Fruit fly (Drosophila melanogaster): ENCODE data around the gene aspr.
"Not testable (repeated sequence)": the region's sequence is repeated elsewhere in the genome, so short reads cannot be mapped to it uniquely, and the experiment has no call there.

aspr gene

DNA sequence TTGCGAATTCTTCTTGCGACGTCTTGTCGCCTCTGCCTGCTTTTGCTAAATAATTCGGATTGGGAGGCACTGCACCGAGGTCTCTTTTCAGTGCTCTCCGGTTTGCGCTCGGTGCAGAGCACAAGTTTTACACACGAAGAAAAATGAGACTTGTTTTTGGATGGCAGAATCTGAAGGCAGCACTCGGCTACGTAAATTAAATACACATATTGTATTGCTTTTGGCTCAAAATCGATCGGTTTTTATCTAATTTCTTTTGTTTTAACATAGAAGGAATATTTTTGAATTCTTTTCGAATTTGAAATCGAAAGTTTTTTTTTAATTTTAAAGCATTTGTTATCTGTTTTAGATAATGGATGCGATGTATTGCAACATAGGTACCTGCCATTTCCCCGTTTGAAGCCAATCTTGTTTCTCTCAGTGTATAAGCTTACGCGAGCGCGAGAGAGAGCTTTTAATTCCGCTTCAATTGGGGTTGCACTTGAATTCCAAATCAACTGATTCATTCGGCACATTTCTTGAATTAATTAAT, 25.6 kb downstream of the aspr start, which contains the start of gene AnxB10 (continued):
- TF ChIP-seq pan (optimal IDR thresholded peaks at IDR 0.05) (no peak), pan (GFP tag; optimal IDR thresholded peaks at IDR 0.05 in 1 of 2, IDR thresholded peaks at IDR 0.05 in 1 of 2) (peak in 1 of 2 experiments; percentile 66), Nf-YB (GFP tag; optimal IDR thresholded peaks at IDR 0.05) (peak; percentile 11), Drgx (GFP tag; IDR thresholded peaks at IDR 0.05) (peak; percentile 93), Ssrp (tag; optimal IDR thresholded peaks at IDR 0.05) (peak; percentile 31), CG17328 (GFP tag; IDR thresholded peaks at IDR 0.05) (no peak), Xbp1 (GFP tag; optimal IDR thresholded peaks at IDR 0.05) (peak; percentile 68), Lhr (GFP tag; optimal IDR thresholded peaks at IDR 0.05) (no peak), CG13775 (GFP tag; optimal IDR thresholded peaks at IDR 0.05) (peak; percentile 50), CG1529 (GFP tag; optimal IDR thresholded peaks at IDR 0.05) (peak; percentile 35), cato (GFP tag; optimal IDR thresholded peaks at IDR 0.05; ENCODE audit: borderline replicate concordance) (peak; percentile 16), Atf3 (GFP tag; optimal IDR thresholded peaks at IDR 0.05) (peak; percentile 2), Mad (GFP tag; optimal IDR thresholded peaks at IDR 0.05) (peak; percentile 33), z (GFP tag; IDR thresholded peaks at IDR 0.05) (no peak), CG1647 (GFP tag; optimal IDR thresholded peaks at IDR 0.05) (peak; percentile 11), CG13424 (tag; optimal IDR thresholded peaks at IDR 0.05) (peak; percentile 72), CG11093 (GFP tag; IDR thresholded peaks at IDR 0.05) (peak; percentile 68; the same call in 1 of the 3 replicates), lov (optimal IDR thresholded peaks at IDR 0.05) (no peak), lov (GFP tag; IDR thresholded peaks at IDR 0.05) (no peak), CG2202 (tag; optimal IDR thresholded peaks at IDR 0.05) (no peak), trh (GFP tag; optimal IDR thresholded peaks at IDR 0.05) (no peak), tna (GFP tag; IDR thresholded peaks at IDR 0.05; ENCODE audit: partially characterized antibody) (no peak), CG12391 (tag; optimal IDR thresholded peaks at IDR 0.05) (peak; percentile 46), Oli (tag; optimal IDR thresholded peaks at IDR 0.05) (peak; percentile 69), CG9437 (GFP tag; optimal IDR thresholded peaks at IDR 0.05) (peak; percentile 49), mld (GFP tag; IDR thresholded peaks at IDR 0.05; ENCODE audit: partially characterized antibody) (no peak), CG17568 (GFP tag; optimal IDR thresholded peaks at IDR 0.05) (no peak), ci (GFP tag; IDR thresholded peaks at IDR 0.05) (no peak), CG6175 (GFP tag; IDR thresholded peaks at IDR 0.05) (no peak), yki (optimal IDR thresholded peaks at IDR 0.05) (no peak), CG18619 (GFP tag; optimal IDR thresholded peaks at IDR 0.05) (no peak), mam (GFP tag; optimal IDR thresholded peaks at IDR 0.05) (peak; percentile 56), fd3F (GFP tag; optimal IDR thresholded peaks at IDR 0.05) (no peak), sug (tag; optimal IDR thresholded peaks at IDR 0.05) (peak; percentile 4), CG10959 (GFP tag; IDR thresholded peaks at IDR 0.05) (no peak), nau (GFP tag; optimal IDR thresholded peaks at IDR 0.05) (no peak)

DNA sequence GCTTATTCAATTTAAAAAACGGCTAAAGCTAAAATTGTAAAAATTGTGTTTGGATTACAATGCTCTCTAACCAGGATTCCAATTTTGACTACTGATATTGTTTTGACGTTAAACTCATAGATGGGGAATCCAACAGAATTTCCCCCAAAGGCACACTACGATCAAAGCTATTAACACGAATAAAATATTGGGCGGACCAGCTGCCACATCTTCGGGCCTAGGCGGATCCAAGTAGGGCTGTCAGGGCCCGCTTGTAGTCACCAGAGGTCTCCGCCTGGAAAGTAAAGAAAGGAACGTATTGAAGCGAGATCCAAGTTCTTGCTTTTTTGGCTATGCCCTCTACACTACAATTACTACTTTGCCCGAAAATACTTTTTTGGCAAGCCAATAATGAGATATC, 30.6 kb downstream of the aspr start, which contains the start of gene Sdic1:
Gene Sdic1, minus strand, starts transcription at position 101 of the 400 bp plus-strand sequence.
- TF ChIP-seq ab (GFP tag; optimal IDR thresholded peaks at IDR 0.05); p53 (GFP tag; optimal IDR thresholded peaks at IDR 0.05); otp (GFP tag; IDR thresholded peaks at IDR 0.05): not testable (repeated sequence)

DNA sequence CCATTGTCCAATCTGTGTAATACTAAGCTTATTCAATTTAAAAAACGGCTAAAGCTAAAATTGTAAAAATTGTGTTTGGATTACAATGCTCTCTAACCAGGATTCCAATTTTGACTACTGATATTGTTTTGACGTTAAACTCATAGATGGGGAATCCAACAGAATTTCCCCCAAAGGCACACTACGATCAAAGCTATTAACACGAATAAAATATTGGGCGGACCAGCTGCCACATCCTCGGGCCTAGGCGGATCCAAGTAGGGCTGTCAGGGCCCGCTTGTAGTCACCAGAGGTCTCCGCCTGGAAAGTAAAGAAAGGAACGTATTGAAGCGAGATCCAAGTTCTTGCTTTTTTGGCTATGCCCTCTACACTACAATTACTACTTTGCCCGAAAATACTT, 38.5 kb downstream of the aspr start, which contains the start of gene Sdic2:
Gene Sdic2, minus strand, starts transcription at position 101 of the 400 bp plus-strand sequence.
- TF ChIP-seq CG11723 (GFP tag; optimal IDR thresholded peaks at IDR 0.05); Mrtf (GFP tag; IDR thresholded peaks at IDR 0.05); CG7928 (GFP tag; optimal IDR thresholded peaks at IDR 0.05): not testable (repeated sequence)

All from whole organism, embryonic.